Fruit fly (Drosophila melanogaster): ENCODE data around the gene shop.

The shop gene

DNA sequence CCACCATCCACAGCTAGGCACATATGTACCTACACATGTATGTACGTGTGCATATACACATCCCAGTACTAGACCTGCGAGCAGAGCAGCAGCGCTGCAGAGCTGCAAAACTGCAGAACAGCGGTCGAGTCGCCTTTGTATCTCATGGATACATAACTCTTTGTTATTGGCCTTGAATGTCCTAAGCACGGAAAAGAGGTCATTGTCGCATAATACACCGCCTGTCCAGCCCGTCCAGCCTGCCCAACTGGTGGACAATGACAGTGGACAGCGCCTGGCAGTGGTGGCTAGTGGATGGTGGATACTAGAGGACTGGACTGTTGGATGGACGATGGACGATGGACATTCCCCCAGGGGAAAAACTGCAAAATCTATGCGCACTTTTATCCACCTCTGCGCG is 47.1 kb downstream of the shop start:
- no peak for TF ChIP-seq noc (tag; optimal IDR thresholded peaks at IDR 0.05)

DNA sequence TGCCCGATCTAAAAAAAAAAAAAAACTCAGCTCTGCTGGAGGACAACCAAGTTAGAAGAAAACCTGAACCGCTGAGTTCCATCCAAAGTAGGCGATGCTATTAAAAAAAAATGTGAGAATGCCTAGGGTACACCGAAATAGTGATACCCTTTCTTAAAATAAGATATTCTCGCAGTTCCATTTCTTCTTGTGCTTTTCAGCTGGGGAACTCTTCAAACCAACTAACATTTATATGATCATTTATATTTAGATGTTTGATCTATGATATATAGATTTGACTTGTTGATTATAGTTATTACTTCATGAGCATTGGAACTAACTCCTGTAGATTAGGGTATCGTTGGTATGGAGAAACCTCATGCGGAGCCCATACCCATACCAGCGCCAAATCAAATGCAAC is 48.2 kb downstream of the shop start:
- TF ChIP-seq noc (tag; optimal IDR thresholded peaks at IDR 0.05): no peak

DNA sequence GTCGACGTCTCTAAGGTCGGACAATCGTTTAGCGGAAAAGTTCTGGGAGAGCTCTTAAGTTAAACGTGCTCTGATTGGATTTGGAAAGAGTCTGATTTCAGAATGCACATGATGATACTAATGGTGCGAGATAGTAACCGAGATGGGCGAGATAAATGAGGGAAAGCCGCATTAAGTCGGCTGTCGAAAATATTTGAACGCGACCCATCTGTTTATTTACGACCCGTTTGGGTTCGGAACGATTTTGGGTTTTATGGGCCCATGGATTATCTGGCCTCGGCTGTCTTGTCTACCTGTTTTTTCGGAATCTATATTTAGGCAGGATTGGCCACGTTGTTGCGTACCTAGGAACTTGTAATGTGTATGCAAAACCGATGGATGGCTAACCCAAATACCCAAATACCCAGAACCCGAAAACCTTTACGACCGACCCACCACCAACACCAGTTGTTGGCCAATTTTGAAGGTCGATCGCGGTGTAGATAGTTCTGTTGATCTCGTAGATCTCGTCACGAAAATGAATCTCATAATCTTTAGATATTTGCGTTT is 49.0 kb downstream of the shop start:
- TF ChIP-seq noc (tag; optimal IDR thresholded peaks at IDR 0.05): no peak

DNA sequence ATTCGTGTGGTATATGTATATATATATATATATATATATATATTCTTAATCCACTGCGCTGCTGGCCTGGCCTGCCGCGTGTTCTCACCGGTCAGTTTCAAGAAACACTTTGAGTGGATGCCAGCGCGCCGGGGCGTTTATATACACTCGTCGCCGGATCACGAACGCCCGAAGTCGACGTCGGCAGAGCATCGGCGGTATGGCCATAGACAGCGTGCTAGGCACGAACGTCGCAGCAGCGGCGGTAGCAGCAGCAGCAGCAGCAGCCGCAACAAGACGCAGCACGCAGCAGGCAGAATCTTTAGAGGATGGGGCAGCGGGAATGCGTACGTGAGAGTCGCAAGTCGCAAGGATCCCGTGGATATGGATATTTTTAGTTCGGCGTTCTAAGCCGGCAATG is 50.8 kb downstream of the shop start, which contains the start of gene bnb:
bnb (minus strand) TSS at position 121 of the 400 bp plus-strand sequence.
- TF ChIP-seq noc (tag; optimal IDR thresholded peaks at IDR 0.05): no peak

Measured in whole organism, larva.